Worm (Caenorhabditis elegans): ENCODE results near the gene M03D4.3.
A peak's percentile ranks its signal among the peaks of the same experiment; 100 is the strongest.

M03D4.3 gene

ce11 chrIV:6099770-6100169 is 12.4 kb downstream of the M03D4.3 start (continued):
- TF ChIP-seq ceh-28 (tag; optimal IDR thresholded peaks at IDR 0.05) = no peak
- no peak for TF ChIP-seq snpc-1.2 (GFP tag; IDR thresholded peaks at IDR 0.05)
- no peak for TF ChIP-seq nhr-42 (GFP tag; IDR thresholded peaks at IDR 0.05)
- peak; percentile 88 for TF ChIP-seq nhr-48 (tag; optimal IDR thresholded peaks at IDR 0.05)
- no peak for TF ChIP-seq R02D3.7 (tag; optimal IDR thresholded peaks at IDR 0.05)
- TF ChIP-seq mxl-3 (GFP tag; optimal IDR thresholded peaks at IDR 0.05) = peak; percentile 76
- peak; percentile 36 for TF ChIP-seq dpl-1 (GFP tag; optimal IDR thresholded peaks at IDR 0.05)
- no peak for TF ChIP-seq daf-19 (GFP tag; conservative IDR thresholded peaks at IDR 0.05)
- TF ChIP-seq jun-1 (tag; optimal IDR thresholded peaks at IDR 0.05) = no peak
- TF ChIP-seq F37D6.2 (tag; optimal IDR thresholded peaks at IDR 0.05) = no peak
- TF ChIP-seq nhr-11 (tag; optimal IDR thresholded peaks at IDR 0.05) = no peak
- no peak for TF ChIP-seq ctbp-1 (GFP tag; IDR thresholded peaks at IDR 0.05)
- no peak for TF ChIP-seq ceh-82 (tag; optimal IDR thresholded peaks at IDR 0.05)
- TF ChIP-seq lin-29 (GFP tag; IDR thresholded peaks at IDR 0.05) = no peak
- TF ChIP-seq lim-7 (GFP tag; IDR thresholded peaks at IDR 0.05) = no peak
- TF ChIP-seq hlh-11 (tag; optimal IDR thresholded peaks at IDR 0.05) = peak; percentile 85
- peak; percentile 52 for TF ChIP-seq pqm-1 (tag; optimal IDR thresholded peaks at IDR 0.05)
- no peak for TF ChIP-seq madf-5 (GFP tag; IDR thresholded peaks at IDR 0.05)
- TF ChIP-seq Y5F2A.4 (GFP tag; optimal IDR thresholded peaks at IDR 0.05) = no peak
- TF ChIP-seq nhr-76 (tag; optimal IDR thresholded peaks at IDR 0.05) = peak; percentile 47
- TF ChIP-seq ztf-7 (tag; optimal IDR thresholded peaks at IDR 0.05) = no peak
- TF ChIP-seq ces-1 (GFP tag; optimal IDR thresholded peaks at IDR 0.05) = no peak
- TF ChIP-seq unc-62 (GFP tag; optimal IDR thresholded peaks at IDR 0.05 in 1 of 2) = no peak
- no peak for TF ChIP-seq unc-62 (tag; optimal IDR thresholded peaks at IDR 0.05)
- no peak for TF ChIP-seq ceh-62 (tag; optimal IDR thresholded peaks at IDR 0.05)
- TF ChIP-seq lir-3 (tag; optimal IDR thresholded peaks at IDR 0.05) = no peak
- TF ChIP-seq zag-1 (tag; optimal IDR thresholded peaks at IDR 0.05) = no peak
- TF ChIP-seq nhr-237 (tag; optimal IDR thresholded peaks at IDR 0.05) = no peak
- no peak for TF ChIP-seq nhr-6 (tag; optimal IDR thresholded peaks at IDR 0.05)
- TF ChIP-seq D1046.2 (GFP tag; IDR thresholded peaks at IDR 0.05) = no peak
- no peak for TF ChIP-seq dmd-9 (GFP tag; IDR thresholded peaks at IDR 0.05)

- peak; percentile 56 to 74 for TF ChIP-seq lsy-2 (tag; optimal IDR thresholded peaks at IDR 0.05)
- peak; percentile 61 for TF ChIP-seq pqm-1 (tag; optimal IDR thresholded peaks at IDR 0.05)
- 0 out of 2 replicates have a peak, but pooled peaks have one; percentile 16 for TF ChIP-seq nhr-42 (GFP tag; IDR thresholded peaks at IDR 0.05)
- TF ChIP-seq mdl-1 (tag; optimal IDR thresholded peaks at IDR 0.05) = peak; percentile 81 to 87
- no peak for TF ChIP-seq mxl-2 (GFP tag; conservative IDR thresholded peaks at IDR 0.05)
- TF ChIP-seq lin-39 (tag; optimal IDR thresholded peaks at IDR 0.05) = no peak
- TF ChIP-seq F37D6.2 (tag; optimal IDR thresholded peaks at IDR 0.05) = peak; percentile 27
- TF ChIP-seq nhr-10 (tag; optimal IDR thresholded peaks at IDR 0.05) = peak; percentile 56
- peak; percentile 20 for TF ChIP-seq sdz-12 (GFP tag; optimal IDR thresholded peaks at IDR 0.05)
- TF ChIP-seq fos-1 (tag; optimal IDR thresholded peaks at IDR 0.05) = no peak
- no peak for TF ChIP-seq ztf-11 (tag; optimal IDR thresholded peaks at IDR 0.05)
- peak; percentile 69 for TF ChIP-seq dve-1 (tag; optimal IDR thresholded peaks at IDR 0.05; ENCODE audit: insufficient read depth)
- no peak for TF ChIP-seq zag-1 (tag; optimal IDR thresholded peaks at IDR 0.05)
- no peak for TF ChIP-seq nhr-111 (GFP tag; optimal IDR thresholded peaks at IDR 0.05)
- peak; percentile 84 for TF ChIP-seq nhr-48 (tag; optimal IDR thresholded peaks at IDR 0.05)
- no peak for TF ChIP-seq Y48G9A.11 (GFP tag; IDR thresholded peaks at IDR 0.05)
- TF ChIP-seq set-16 (GFP tag; IDR thresholded peaks at IDR 0.05) = peak; percentile 61
- no peak for TF ChIP-seq ceh-62 (tag; optimal IDR thresholded peaks at IDR 0.05)
- TF ChIP-seq F44E2.7 (GFP tag; IDR thresholded peaks at IDR 0.05) = no peak
- peak; percentile 2 to 31 for TF ChIP-seq daf-16 (GFP tag; optimal IDR thresholded peaks at IDR 0.05)
- peak; percentile 76 for TF ChIP-seq daf-16 (tag; optimal IDR thresholded peaks at IDR 0.05)
- TF ChIP-seq dpl-1 (GFP tag; optimal IDR thresholded peaks at IDR 0.05) = peak; percentile 50
- TF ChIP-seq snpc-1.2 (GFP tag; IDR thresholded peaks at IDR 0.05) = no peak
- no peak for TF ChIP-seq arid-1 (GFP tag; conservative IDR thresholded peaks at IDR 0.05)
- TF ChIP-seq F49E8.2 (tag; optimal IDR thresholded peaks at IDR 0.05; ENCODE audit: borderline replicate concordance) = no peak
- 0 out of 2 replicates have a peak, but pooled peaks have one; percentile 15 for TF ChIP-seq nhr-41 (GFP tag; IDR thresholded peaks at IDR 0.05)
- TF ChIP-seq madf-5 (GFP tag; IDR thresholded peaks at IDR 0.05) = no peak
- no peak for TF ChIP-seq unc-130 (GFP tag; optimal IDR thresholded peaks at IDR 0.05)
Measured at ce11 chrIV:6097040-6097928, 14.9 kb downstream of the M03D4.3 start.

Data from whole organism, L4 larva.